Fruit fly (Drosophila melanogaster) whole organism, pupa: ENCODE data around the gene CG9609.

Experiments
- CG14655 ChIP-seq: fragments of 200-800 bp; sonication (Bioruptor generic); optimal IDR thresholded peaks from 3 replicates; lab custom pipeline; 2017; ENCODE audit warnings: mild to moderate bottlenecking, missing biosample characterization, missing genetic modification reagents, missing genetic modification characterization
- CG8159 ChIP-seq: fragments of 200-800 bp; sonication (Bioruptor generic); optimal IDR thresholded peaks from 3 replicates; lab custom pipeline; 2018; ENCODE audit warnings: missing biosample characterization, mild to moderate bottlenecking, missing genetic modification characterization, moderate library complexity
- CG8301 ChIP-seq: fragments of 200-800 bp; sonication (Bioruptor generic); optimal IDR thresholded peaks from 2 replicates; lab custom pipeline; 2018; ENCODE audit warnings: missing biosample characterization, mild to moderate bottlenecking, missing genetic modification characterization
- Pif1A ChIP-seq: fragments of 200-800 bp; sonication (Bioruptor generic); optimal IDR thresholded peaks from 3 replicates; lab custom pipeline; 2016; ENCODE audit warnings: missing biosample characterization, missing genetic modification characterization
- Pif1B ChIP-seq: fragments of 200-800 bp; sonication (Bioruptor generic); optimal IDR thresholded peaks from 3 replicates; lab custom pipeline; 2016; ENCODE audit warnings: missing biosample characterization, missing genetic modification characterization
- Snoo ChIP-seq: fragments of 200-800 bp; sonication (Bioruptor generic); optimal IDR thresholded peaks from 3 replicates; lab custom pipeline; 2017; ENCODE audit warnings: missing biosample characterization, mild to moderate bottlenecking, missing genetic modification characterization, inconsistent platforms

dm6 chrX:16809093-16809492 is 22.3 kb upstream of the CG9609 start:
- TF ChIP-seq Pif1B (GFP tag; lab: Kevin White, UChicago) (no peak), Snoo (tag; lab: Kevin White, UChicago) (no peak), Pif1A (GFP tag; lab: Kevin White, UChicago) (no peak), CG14655 (no peak), CG8159 (no peak), CG8301 (tag; lab: Kevin White, UChicago) (no peak)
